Worm (Caenorhabditis elegans) whole organism, L4/young adult: ENCODE results near the gene E02C12.8.

Experiments
- W03F9.2 ChIP-seq: fragments of 150-350 bp; optimal IDR thresholded peaks from 2 replicates; lab custom pipeline; 2014; ENCODE audit warnings: missing biosample characterization, missing genetic modification characterization
- dao-5 ChIP-seq: sonication (generic microtip); optimal IDR thresholded peaks from 2 replicates; lab custom pipeline; 2016; ENCODE audit warnings: missing genotype, missing genetic modification characterization, moderate library complexity, missing compliant biosample characterization
- him-1 ChIP-seq: sonication (generic microtip); optimal IDR thresholded peaks from 2 replicates; lab custom pipeline; 2016; ENCODE audit warnings: missing genotype, missing genetic modification reagents, missing genetic modification characterization, missing compliant biosample characterization

- TF ChIP-seq dao-5 (tag; lab: Kevin White, UChicago) (no peak), him-1 (tag; lab: Kevin White, UChicago) (no peak), W03F9.2 (no peak)
Measured at ce11 chrV:9422745-9423144, 49.3 kb upstream of the E02C12.8 start.
